Worm (Caenorhabditis elegans): ENCODE data around the gene C17G10.13.

DNA sequence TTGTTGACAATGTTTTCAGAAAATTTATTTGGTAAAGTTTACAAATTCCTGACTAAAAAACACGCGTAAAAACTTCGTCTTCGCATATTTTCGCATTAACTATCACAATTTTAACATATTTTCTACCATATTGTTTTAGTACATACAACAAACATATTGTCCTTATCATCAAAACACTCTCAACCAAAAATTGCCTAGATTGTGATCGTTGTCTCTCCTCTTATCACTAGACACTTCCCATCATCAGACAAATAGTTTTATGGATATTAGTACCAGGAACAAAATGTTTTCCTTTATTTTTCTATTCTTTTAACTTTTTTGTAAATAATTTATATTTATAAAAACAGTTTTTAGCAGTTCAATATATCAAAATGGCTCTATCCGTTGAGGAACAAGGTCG is 28.2 kb downstream of the C17G10.13 start, which contains the start of gene C17C3.3:
- TF ChIP-seq nhr-237 (tag; optimal IDR thresholded peaks at IDR 0.05): no peak
- no peak for TF ChIP-seq elt-3 (tag; optimal IDR thresholded peaks at IDR 0.05)
- no peak for TF ChIP-seq unc-62 (GFP tag; optimal IDR thresholded peaks at IDR 0.05)
- no peak for TF ChIP-seq ztf-11 (tag; optimal IDR thresholded peaks at IDR 0.05)
- no peak for TF ChIP-seq ceh-82 (tag; optimal IDR thresholded peaks at IDR 0.05)
- no peak for TF ChIP-seq tbx-2 (tag; optimal IDR thresholded peaks at IDR 0.05)
- TF ChIP-seq jun-1 (tag; optimal IDR thresholded peaks at IDR 0.05): no peak
- TF ChIP-seq fos-1 (tag; optimal IDR thresholded peaks at IDR 0.05): no peak
- no peak for TF ChIP-seq zag-1 (tag; optimal IDR thresholded peaks at IDR 0.05)
- no peak for TF ChIP-seq nhr-77 (tag; optimal IDR thresholded peaks at IDR 0.05)
- TF ChIP-seq nhr-76 (tag; optimal IDR thresholded peaks at IDR 0.05): no peak
- no peak for TF ChIP-seq nhr-11 (tag; optimal IDR thresholded peaks at IDR 0.05)
- TF ChIP-seq snpc-4 (tag; optimal IDR thresholded peaks at IDR 0.05): no peak
- TF ChIP-seq ama-1 (optimal IDR thresholded peaks at IDR 0.05): no peak
